Fruit fly (Drosophila melanogaster): ENCODE measurements around the gene CG12219.
A peak's percentile ranks its signal among the peaks of the same experiment; 100 is the strongest.

CG12219 gene

dm6 chrX:6340593-6341068 is 39.5 kb upstream of the CG12219 start (continued):
- TF ChIP-seq dsx (GFP tag; optimal IDR thresholded peaks at IDR 0.05; ENCODE audit: poor library complexity, severe bottlenecking) (peak; percentile 79), CG15336 (GFP tag; IDR thresholded peaks at IDR 0.05) (peak; percentile 86), CG3919 (GFP tag; optimal IDR thresholded peaks at IDR 0.05) (peak; percentile 85), Hr39 (GFP tag; optimal IDR thresholded peaks at IDR 0.05) (peak; percentile 73), pdm3 (GFP tag; optimal IDR thresholded peaks at IDR 0.05) (peak; percentile 88), Met (GFP tag; optimal IDR thresholded peaks at IDR 0.05) (peak; percentile 89), CG34406 (GFP tag; optimal IDR thresholded peaks at IDR 0.05) (peak; percentile 90), spab (GFP tag; optimal IDR thresholded peaks at IDR 0.05) (peak; percentile 83), Hr38 (GFP tag; optimal IDR thresholded peaks at IDR 0.05) (no peak), CG1621 (tag; optimal IDR thresholded peaks at IDR 0.05) (peak; percentile 69), fd59A (GFP tag; optimal IDR thresholded peaks at IDR 0.05) (peak; percentile 82), CG32006 (GFP tag; optimal IDR thresholded peaks at IDR 0.05) (peak; percentile 95), CG9139 (GFP tag; optimal IDR thresholded peaks at IDR 0.05) (peak; percentile 66), CG7368 (GFP tag; optimal IDR thresholded peaks at IDR 0.05) (peak; percentile 73), Sox15 (GFP tag; optimal IDR thresholded peaks at IDR 0.05) (peak; percentile 75), ss (GFP tag; optimal IDR thresholded peaks at IDR 0.05) (peak; percentile 81 to 90), topi (GFP tag; optimal IDR thresholded peaks at IDR 0.05) (peak; percentile 86), CG8119 (GFP tag; IDR thresholded peaks at IDR 0.05) (peak; percentile 87), svp (GFP tag) (peak; percentile 92)

DNA sequence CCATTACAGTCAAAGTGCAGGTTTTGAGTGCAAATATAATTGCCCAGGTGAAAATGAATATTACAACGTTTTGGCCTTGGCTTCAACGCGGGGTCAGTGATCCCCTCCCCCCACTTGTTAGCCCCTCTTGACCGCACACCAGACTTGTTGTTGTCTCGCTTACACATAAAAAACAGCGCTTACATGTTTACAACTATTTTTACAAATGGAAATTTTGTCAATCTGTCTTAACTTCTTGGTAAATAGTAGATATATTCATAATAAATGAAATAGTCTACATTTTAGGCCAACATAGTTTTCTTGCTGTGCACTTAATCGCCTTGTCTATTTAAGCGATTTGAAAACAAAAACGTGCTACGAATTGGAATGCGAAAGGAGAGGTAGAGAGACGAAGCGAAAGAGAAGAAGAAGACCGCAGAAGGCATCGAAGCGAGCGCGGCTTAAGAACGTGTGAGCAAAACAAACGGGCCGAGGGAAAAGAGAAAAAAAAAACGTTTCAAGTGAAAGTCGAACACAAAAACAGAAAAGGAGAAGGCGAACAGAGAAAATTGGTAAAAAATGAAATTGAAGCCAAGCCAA is 39.0 kb upstream of the CG12219 start:
- TF ChIP-seq net (GFP tag; optimal IDR thresholded peaks at IDR 0.05) (peak; percentile 19), Sox14 (GFP tag; optimal IDR thresholded peaks at IDR 0.05) (peak; percentile 27), achi (GFP tag; optimal IDR thresholded peaks at IDR 0.05) (peak; percentile 39), vri (GFP tag; optimal IDR thresholded peaks at IDR 0.05) (no peak), Eip78C (GFP tag) (peak; percentile 87), pdm3 (GFP tag; optimal IDR thresholded peaks at IDR 0.05) (peak; percentile 59), CG4318 (GFP tag; optimal IDR thresholded peaks at IDR 0.05) (peak; percentile 42), topi (GFP tag; optimal IDR thresholded peaks at IDR 0.05) (peak; percentile 2), CG8632 (GFP tag; optimal IDR thresholded peaks at IDR 0.05) (peak; percentile 14), CG11762 (GFP tag; optimal IDR thresholded peaks at IDR 0.05; ENCODE audit: insufficient read depth) (peak; percentile 12), fd59A (GFP tag; optimal IDR thresholded peaks at IDR 0.05) (peak; percentile 75), esn (GFP tag; optimal IDR thresholded peaks at IDR 0.05) (no peak), CG6808 (GFP tag; optimal IDR thresholded peaks at IDR 0.05) (peak; percentile 31), CG34406 (GFP tag; optimal IDR thresholded peaks at IDR 0.05) (peak; percentile 8), Eip75B (GFP tag; optimal IDR thresholded peaks at IDR 0.05) (peak; percentile 52), CG10669 (GFP tag; optimal IDR thresholded peaks at IDR 0.05) (peak; percentile 82), CG6276 (GFP tag; optimal IDR thresholded peaks at IDR 0.05) (peak; percentile 3), acj6 (GFP tag; optimal IDR thresholded peaks at IDR 0.05) (peak; percentile 48), OdsH (GFP tag; optimal IDR thresholded peaks at IDR 0.05) (peak; percentile 45), CG8319 (GFP tag; optimal IDR thresholded peaks at IDR 0.05) (no peak), Eip93F (GFP tag; optimal IDR thresholded peaks at IDR 0.05) (no peak), Gug (GFP tag; IDR thresholded peaks at IDR 0.05) (peak; percentile 73), Ets96B (tag; optimal IDR thresholded peaks at IDR 0.05) (peak; percentile 87), Hr4 (GFP tag; optimal IDR thresholded peaks at IDR 0.05) (peak; percentile 66), CG9139 (GFP tag; optimal IDR thresholded peaks at IDR 0.05) (peak; percentile 58), dsx (GFP tag; optimal IDR thresholded peaks at IDR 0.05; ENCODE audit: poor library complexity, severe bottlenecking) (peak; percentile 81), lz (GFP tag; optimal IDR thresholded peaks at IDR 0.05) (no peak), CG6163 (GFP tag; IDR thresholded peaks at IDR 0.05) (peak; percentile 86), eg (GFP tag; IDR thresholded peaks at IDR 0.05) (peak; percentile 83), spab (GFP tag; optimal IDR thresholded peaks at IDR 0.05) (peak; percentile 47), CG11294 (GFP tag; IDR thresholded peaks at IDR 0.05) (peak; percentile 70; the same call in 1 of the 2 replicates), CG6792 (GFP tag; optimal IDR thresholded peaks at IDR 0.05) (no peak), salr (GFP tag; optimal IDR thresholded peaks at IDR 0.05) (peak in 1 of 2 experiments; percentile 76), svp (GFP tag) (peak; percentile 82), CG7368 (GFP tag; optimal IDR thresholded peaks at IDR 0.05) (peak; percentile 49), CG16779 (tag; optimal IDR thresholded peaks at IDR 0.05) (no peak), Lpt (GFP tag; optimal IDR thresholded peaks at IDR 0.05) (peak; percentile 63), fkh (GFP tag; optimal IDR thresholded peaks at IDR 0.05) (no peak), CG8119 (GFP tag; IDR thresholded peaks at IDR 0.05) (peak; percentile 69; the same call in 2 of the 3 replicates)
